Fruit fly (Drosophila melanogaster) whole organism, prepupa: ENCODE measurements around the gene Capr.

Experiments
- CG32006 ChIP-seq: fragments of 200-800 bp; sonication (Bioruptor generic); optimal IDR thresholded peaks from 3 replicates; lab custom pipeline; 2017; ENCODE audit warnings: missing biosample characterization, mild to moderate bottlenecking, missing genetic modification characterization
- CG8119 ChIP-seq: fragments of 200-800 bp; sonication (Bioruptor generic); IDR thresholded peaks from 3 replicates; pipeline ENCODE4 v1.3.6; 2022; ENCODE audit warnings: missing biosample characterization, missing genetic modification characterization
- Hr39 ChIP-seq: fragments of 200-800 bp; sonication (Bioruptor generic); optimal IDR thresholded peaks from 2 replicates; lab custom pipeline; 2016; ENCODE audit warnings: missing biosample characterization, missing genetic modification characterization
- Hr4 ChIP-seq: fragments of 200-800 bp; sonication (Bioruptor generic); optimal IDR thresholded peaks from 3 replicates; lab custom pipeline; 2016; ENCODE audit warnings: missing biosample characterization, missing genetic modification characterization
- Sox15 ChIP-seq: fragments of 200-800 bp; sonication (Bioruptor generic); optimal IDR thresholded peaks from 3 replicates; lab custom pipeline; 2016; ENCODE audit warnings: missing biosample characterization, missing genetic modification characterization
- esn ChIP-seq: fragments of 200-800 bp; sonication (Bioruptor generic); optimal IDR thresholded peaks from 2 replicates; lab custom pipeline; 2016; ENCODE audit warnings: missing biosample characterization, mild to moderate bottlenecking, missing genetic modification characterization, moderate library complexity
- ss ChIP-seq, 2 experiments: fragments of 200-800 bp; sonication (Bioruptor generic); optimal IDR thresholded peaks; 2 replicates in 1 of 2; 3 replicates in 1 of 2; lab custom pipeline; 2017 to 2018; ENCODE audit warnings: mild to moderate bottlenecking in 2 of 2, missing biosample characterization in 2 of 2, missing genetic modification characterization in 2 of 2, moderate library complexity in 1 of 2

dm6 chr3L:18637348-18637747 is 35.8 kb downstream of the Capr start:
- TF ChIP-seq esn (GFP tag; lab: Kevin White, UChicago) (no peak), CG8119 (GFP tag; lab: Robert Waterston, UW) (no peak), Sox15 (no peak), CG32006 (GFP tag; lab: Kevin White, UChicago) (no peak), Hr39 (no peak), Hr4 (GFP tag; lab: Kevin White, UChicago) (no peak), ss (GFP tag; optimal IDR thresholded peaks at IDR 0.05; lab: Kevin White, UChicago) (no peak)
